Worm (Caenorhabditis elegans): Measurements from ENCODE around the gene srj-1.
A peak's percentile ranks its signal among the peaks of the same experiment; 100 is the strongest.

The srj-1 gene

ce11 chrIV:11930572-11930971 lies 34.7 kb downstream of the srj-1 start, which contains the start of gene nhx-9:
TSS of gene nhx-9 (plus strand) at chrIV:11930872.
- TF ChIP-seq hnd-1 (tag; optimal IDR thresholded peaks at IDR 0.05) (no peak), F13C5.2 (tag; optimal IDR thresholded peaks at IDR 0.05) (no peak), hmbx-1 (tag; optimal IDR thresholded peaks at IDR 0.05) (no peak), B0310.2 (tag; optimal IDR thresholded peaks at IDR 0.05) (no peak), ama-1 (optimal IDR thresholded peaks at IDR 0.05) (no peak), ets-7 (tag; optimal IDR thresholded peaks at IDR 0.05) (no peak), tbx-37 (GFP tag; conservative IDR thresholded peaks at IDR 0.05) (no peak), flt-1 (GFP tag; IDR thresholded peaks at IDR 0.05) (no peak), hmg-4 (GFP tag; optimal IDR thresholded peaks at IDR 0.05) (no peak), ceh-36 (tag; optimal IDR thresholded peaks at IDR 0.05) (no peak), pes-1 (GFP tag; IDR thresholded peaks at IDR 0.05) (no peak), sea-1 (GFP tag; conservative IDR thresholded peaks at IDR 0.05) (no peak), ceh-13 (GFP tag; optimal IDR thresholded peaks at IDR 0.05) (no peak), tbx-11 (GFP tag; IDR thresholded peaks at IDR 0.05) (no peak), scrt-1 (GFP tag; IDR thresholded peaks at IDR 0.05) (no peak)

ce11 chrIV:11928388-11928787 lies 36.8 kb downstream of the srj-1 start:
- TF ChIP-seq tra-4 (tag; optimal IDR thresholded peaks at IDR 0.05) (no peak), ceh-36 (tag; optimal IDR thresholded peaks at IDR 0.05) (peak; percentile 64), ets-7 (tag; optimal IDR thresholded peaks at IDR 0.05) (no peak), hnd-1 (tag; optimal IDR thresholded peaks at IDR 0.05) (peak; percentile 31), tbx-37 (GFP tag; conservative IDR thresholded peaks at IDR 0.05) (peak; percentile 55), flt-1 (GFP tag; IDR thresholded peaks at IDR 0.05) (peak; percentile 84), scrt-1 (GFP tag; IDR thresholded peaks at IDR 0.05) (peak; percentile 81), ama-1 (optimal IDR thresholded peaks at IDR 0.05) (no peak), ceh-13 (GFP tag; optimal IDR thresholded peaks at IDR 0.05) (peak; percentile 56), aly-1 (tag; optimal IDR thresholded peaks at IDR 0.05) (peak; percentile 48), B0310.2 (tag; optimal IDR thresholded peaks at IDR 0.05) (peak; percentile 50), sea-1 (GFP tag; conservative IDR thresholded peaks at IDR 0.05) (0 out of 2 replicates have a peak, but pooled peaks have one; percentile 74), hmg-4 (GFP tag; optimal IDR thresholded peaks at IDR 0.05) (no peak), tbx-11 (GFP tag; IDR thresholded peaks at IDR 0.05) (peak; percentile 69), pes-1 (GFP tag; IDR thresholded peaks at IDR 0.05) (peak; percentile 82), hmbx-1 (tag; optimal IDR thresholded peaks at IDR 0.05) (no peak), F13C5.2 (tag; optimal IDR thresholded peaks at IDR 0.05) (peak; percentile 37)

- no peak for TF ChIP-seq tbx-11 (GFP tag; IDR thresholded peaks at IDR 0.05)
Observed at ce11 chrIV:11925346-11926075, 39.7 kb downstream of the srj-1 start, which contains the start of the genes srlf-33 and srlf-32. TSS of gene srlf-33 (minus strand) at chrIV:11925446. TSS of gene srlf-32 (plus strand) at chrIV:11926025.

- TF ChIP-seq ceh-13 (GFP tag; optimal IDR thresholded peaks at IDR 0.05) (no peak), ama-1 (optimal IDR thresholded peaks at IDR 0.05) (no peak), B0310.2 (tag; optimal IDR thresholded peaks at IDR 0.05) (no peak), hmg-4 (GFP tag; optimal IDR thresholded peaks at IDR 0.05) (no peak), hnd-1 (tag; optimal IDR thresholded peaks at IDR 0.05) (no peak), pes-1 (GFP tag; IDR thresholded peaks at IDR 0.05) (no peak), tbx-11 (GFP tag; IDR thresholded peaks at IDR 0.05) (no peak), tbx-37 (GFP tag; conservative IDR thresholded peaks at IDR 0.05) (no peak)
Observed at ce11 chrIV:11924092-11924491, 41.1 kb downstream of the srj-1 start.

- TF ChIP-seq ceh-13 (GFP tag; optimal IDR thresholded peaks at IDR 0.05) = no peak
- no peak for TF ChIP-seq aly-1 (tag; optimal IDR thresholded peaks at IDR 0.05)
- no peak for TF ChIP-seq flt-1 (GFP tag; IDR thresholded peaks at IDR 0.05)
- TF ChIP-seq ama-1 (optimal IDR thresholded peaks at IDR 0.05) = no peak
- TF ChIP-seq tbx-37 (GFP tag; conservative IDR thresholded peaks at IDR 0.05) = no peak
Observed at ce11 chrIV:11923074-11923473, 42.2 kb downstream of the srj-1 start, which contains the start of gene srlf-31. TSS of gene srlf-31 (minus strand) at chrIV:11923174.

ce11 chrIV:11922011-11922410 lies 43.2 kb downstream of the srj-1 start, which contains the start of gene ZK822.1:
TSS of gene ZK822.1 (minus strand) at chrIV:11922131.
- TF ChIP-seq ets-7 (tag; optimal IDR thresholded peaks at IDR 0.05) (no peak), tra-4 (tag; optimal IDR thresholded peaks at IDR 0.05) (no peak), F13C5.2 (tag; optimal IDR thresholded peaks at IDR 0.05) (no peak), ceh-13 (GFP tag; optimal IDR thresholded peaks at IDR 0.05) (no peak), aly-1 (tag; optimal IDR thresholded peaks at IDR 0.05) (no peak), B0310.2 (tag; optimal IDR thresholded peaks at IDR 0.05) (no peak), ama-1 (optimal IDR thresholded peaks at IDR 0.05) (no peak), hmg-4 (GFP tag; optimal IDR thresholded peaks at IDR 0.05) (no peak), tbx-11 (GFP tag; IDR thresholded peaks at IDR 0.05) (no peak), ceh-36 (tag; optimal IDR thresholded peaks at IDR 0.05) (no peak), tbx-37 (GFP tag; conservative IDR thresholded peaks at IDR 0.05) (no peak), hmbx-1 (tag; optimal IDR thresholded peaks at IDR 0.05) (no peak), scrt-1 (GFP tag; IDR thresholded peaks at IDR 0.05) (no peak), sea-1 (GFP tag; conservative IDR thresholded peaks at IDR 0.05) (no peak), hnd-1 (tag; optimal IDR thresholded peaks at IDR 0.05) (no peak), flt-1 (GFP tag; IDR thresholded peaks at IDR 0.05) (no peak), pes-1 (GFP tag; IDR thresholded peaks at IDR 0.05) (no peak)

ce11 chrIV:11919067-11919466 lies 46.2 kb downstream of the srj-1 start:
- TF ChIP-seq tra-4 (tag; optimal IDR thresholded peaks at IDR 0.05) (no peak), B0310.2 (tag; optimal IDR thresholded peaks at IDR 0.05) (no peak), ceh-13 (GFP tag; optimal IDR thresholded peaks at IDR 0.05) (no peak), flt-1 (GFP tag; IDR thresholded peaks at IDR 0.05) (no peak), scrt-1 (GFP tag; IDR thresholded peaks at IDR 0.05) (no peak), F13C5.2 (tag; optimal IDR thresholded peaks at IDR 0.05) (no peak), pes-1 (GFP tag; IDR thresholded peaks at IDR 0.05) (no peak), tbx-37 (GFP tag; conservative IDR thresholded peaks at IDR 0.05) (no peak), ama-1 (optimal IDR thresholded peaks at IDR 0.05) (no peak), sea-1 (GFP tag; conservative IDR thresholded peaks at IDR 0.05) (no peak)

All from whole organism, early embryonic.